Worm (Caenorhabditis elegans): Measurements from ENCODE around the gene T03F7.7.

DNA sequence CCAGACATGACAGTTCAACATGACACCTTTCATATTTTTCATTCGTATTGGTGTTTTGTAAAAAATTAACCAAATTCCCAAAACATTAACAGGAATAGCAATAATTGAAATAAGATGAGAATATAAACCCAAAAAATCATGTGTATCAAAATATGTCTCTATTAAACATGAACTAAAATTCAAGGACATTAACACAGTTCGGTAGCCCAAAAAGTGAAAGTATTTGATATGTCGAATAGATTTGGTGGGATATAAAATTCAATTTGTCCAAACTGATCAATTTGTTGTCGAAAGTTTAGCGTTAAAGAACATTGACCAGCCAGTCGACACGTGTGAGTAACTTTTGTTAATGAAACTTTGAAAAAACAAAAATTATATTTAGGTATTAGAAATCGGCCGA lies 8.5 kb upstream of the T03F7.7 start, which contains the start of gene srh-46:
- TF ChIP-seq zip-8 (tag; optimal IDR thresholded peaks at IDR 0.05) = no peak
- no peak for TF ChIP-seq nhr-76 (tag; optimal IDR thresholded peaks at IDR 0.05)

Measured in whole organism, mixed stage, embryonic.